Worm (Caenorhabditis elegans) whole organism, midembryonic: ENCODE measurements around the gene F34D6.1.

Experiments
- cog-1 ChIP-seq: sonication (generic microtip); optimal IDR thresholded peaks from 2 replicates; lab custom pipeline; 2016; ENCODE audit warnings: missing genetic modification characterization, missing compliant biosample characterization
- flt-1 ChIP-seq: fragments of 200-800 bp; sonication (Bioruptor generic); IDR thresholded peaks from 2 replicates; pipeline ENCODE4 v1.3.6; 2022; ENCODE audit warnings: missing genetic modification characterization, missing compliant biosample characterization
- med-1 ChIP-seq: sonication (generic microtip); optimal IDR thresholded peaks from 2 replicates; lab custom pipeline; 2017; ENCODE audit warnings: missing genetic modification characterization, mild to moderate bottlenecking, missing compliant biosample characterization, antibody characterized with exemption, missing genetic modification reagents; ENCODE audit not compliant: insufficient read depth
- tab-1 ChIP-seq: fragments of 200-800 bp; sonication (Bioruptor generic); IDR thresholded peaks from 2 replicates; pipeline ENCODE4 v1.3.6; 2022; ENCODE audit warnings: missing genetic modification characterization, missing compliant biosample characterization
- ztf-23 ChIP-seq: fragments of 200-800 bp; sonication (Bioruptor generic); IDR thresholded peaks from 2 replicates; pipeline ENCODE4 v1.3.6; 2022; ENCODE audit warnings: missing genetic modification reagents, missing genetic modification characterization, missing compliant biosample characterization

- no peak for TF ChIP-seq tab-1
- TF ChIP-seq flt-1 = no peak
- no peak for TF ChIP-seq med-1 (GFP tag; lab: Kevin White, UChicago)
- no peak for TF ChIP-seq cog-1
- TF ChIP-seq ztf-23 (GFP tag; lab: Robert Waterston, UW) = no peak
These were observed 19.2 kb upstream of the F34D6.1 start, which contains the start of gene sri-61 for ce11 chrII:2700229-2700628.
